Worm (Caenorhabditis elegans) whole organism, late embryonic: ENCODE results near the gene Y32G9A.2.

ENCODE experiments used
- C08G9.2 ChIP-seq: sonication (generic microtip); optimal IDR thresholded peaks from 2 replicates; lab custom pipeline; 2016; ENCODE audit warnings: mild to moderate bottlenecking, missing genetic modification characterization, moderate library complexity, missing compliant biosample characterization
- C38D4.7 ChIP-seq: fragments of 200-800 bp; sonication (Bioruptor generic); optimal IDR thresholded peaks from 2 replicates; lab custom pipeline; 2018; ENCODE audit warnings: mild to moderate bottlenecking, missing genetic modification characterization, moderate library complexity, missing compliant biosample characterization
- F13H6.1 ChIP-seq: sonication (generic microtip); optimal IDR thresholded peaks from 2 replicates; lab custom pipeline; 2016; ENCODE audit warnings: missing genetic modification characterization, missing compliant biosample characterization
- T23F11.4 ChIP-seq: fragments of 200-800 bp; sonication (Bioruptor generic); optimal IDR thresholded peaks from 2 replicates; lab custom pipeline; 2018; ENCODE audit warnings: mild to moderate bottlenecking, missing genetic modification characterization, missing compliant biosample characterization
- ahr-1 ChIP-seq: sonication (generic microtip); optimal IDR thresholded peaks from 2 replicates; lab custom pipeline; 2016; ENCODE audit warnings: missing genetic modification characterization, missing compliant biosample characterization
- ama-1 ChIP-seq: fragments of 150-350 bp; optimal IDR thresholded peaks from 2 replicates; lab custom pipeline; 2014
- ceh-14 ChIP-seq: sonication (generic microtip); optimal IDR thresholded peaks from 2 replicates; lab custom pipeline; 2016; ENCODE audit warnings: missing genotype, missing genetic modification characterization, missing compliant biosample characterization
- ceh-18 ChIP-seq: sonication (generic microtip); optimal IDR thresholded peaks from 2 replicates; lab custom pipeline; 2016; ENCODE audit warnings: missing genetic modification characterization, missing compliant biosample characterization
- ceh-2 ChIP-seq: sonication (generic microtip); optimal IDR thresholded peaks from 2 replicates; lab custom pipeline; 2016; ENCODE audit warnings: missing genotype, missing genetic modification characterization, missing compliant biosample characterization
- ceh-22 ChIP-seq: sonication (generic microtip); optimal IDR thresholded peaks from 2 replicates; lab custom pipeline; 2017; ENCODE audit warnings: missing biosample characterization, missing genetic modification characterization
- ceh-24 ChIP-seq: sonication (generic microtip); optimal IDR thresholded peaks from 2 replicates; lab custom pipeline; 2016; ENCODE audit warnings: mild to moderate bottlenecking, missing genetic modification characterization, missing compliant biosample characterization
- ceh-30 ChIP-seq: fragments of 150-350 bp; optimal IDR thresholded peaks from 2 replicates; lab custom pipeline; 2014; ENCODE audit warnings: missing biosample characterization, missing genetic modification characterization
- ceh-31 ChIP-seq: sonication (generic microtip); optimal IDR thresholded peaks from 2 replicates; lab custom pipeline; 2016; ENCODE audit warnings: missing genetic modification characterization, missing compliant biosample characterization
- ceh-34 ChIP-seq: sonication (generic microtip); optimal IDR thresholded peaks from 2 replicates; lab custom pipeline; 2016; ENCODE audit warnings: mild to moderate bottlenecking, missing genetic modification characterization, missing compliant biosample characterization
- ceh-48 ChIP-seq: sonication (generic microtip); optimal IDR thresholded peaks from 2 replicates; lab custom pipeline; 2016; ENCODE audit warnings: missing genetic modification characterization, inconsistent platforms, missing compliant biosample characterization
- che-1 ChIP-seq: sonication (generic microtip); optimal IDR thresholded peaks from 2 replicates; lab custom pipeline; 2016; ENCODE audit warnings: mild to moderate bottlenecking, missing genetic modification characterization, missing compliant biosample characterization
- dmd-4 ChIP-seq: sonication (generic microtip); optimal IDR thresholded peaks from 2 replicates; lab custom pipeline; 2016; ENCODE audit warnings: borderline replicate concordance, missing genetic modification characterization, missing compliant biosample characterization
- elt-2 ChIP-seq: sonication (generic microtip); optimal IDR thresholded peaks from 2 replicates; lab custom pipeline; 2016; ENCODE audit warnings: missing genetic modification reagents, missing genetic modification characterization, missing compliant biosample characterization
- elt-4 ChIP-seq: sonication (generic microtip); optimal IDR thresholded peaks from 2 replicates; lab custom pipeline; 2016; ENCODE audit warnings: missing genetic modification characterization, missing compliant biosample characterization
- ets-4 ChIP-seq: sonication (generic microtip); optimal IDR thresholded peaks from 2 replicates; lab custom pipeline; 2016; ENCODE audit warnings: missing genetic modification characterization, missing compliant biosample characterization
- eyg-1 ChIP-seq: sonication (generic microtip); optimal IDR thresholded peaks from 2 replicates; lab custom pipeline; 2016; ENCODE audit warnings: missing genotype, missing genetic modification characterization, missing compliant biosample characterization
- fax-1 ChIP-seq: sonication (generic microtip); optimal IDR thresholded peaks from 2 replicates; lab custom pipeline; 2016; ENCODE audit warnings: missing genotype, missing genetic modification characterization, missing compliant biosample characterization
- fkh-6 ChIP-seq: sonication (generic microtip); optimal IDR thresholded peaks from 2 replicates; lab custom pipeline; 2016; ENCODE audit warnings: missing genetic modification characterization, missing compliant biosample characterization
- gmeb-2 ChIP-seq: sonication (generic microtip); optimal IDR thresholded peaks from 2 replicates; lab custom pipeline; 2016; ENCODE audit warnings: missing genetic modification characterization, inconsistent platforms, missing compliant biosample characterization
- hlh-13 ChIP-seq: fragments of 200-800 bp; sonication (Bioruptor generic); optimal IDR thresholded peaks from 2 replicates; lab custom pipeline; 2018; ENCODE audit warnings: mild to moderate bottlenecking, missing genetic modification characterization, missing compliant biosample characterization
- hlh-15 ChIP-seq: sonication (generic microtip); optimal IDR thresholded peaks from 2 replicates; lab custom pipeline; 2016; ENCODE audit warnings: missing genetic modification characterization, missing compliant biosample characterization
- hlh-30 ChIP-seq: sonication (generic microtip); optimal IDR thresholded peaks from 2 replicates; lab custom pipeline; 2017; ENCODE audit warnings: antibody characterized with exemption, missing genetic modification characterization, missing compliant biosample characterization; ENCODE audit not compliant: insufficient read depth
- hlh-6 ChIP-seq: sonication (generic microtip); optimal IDR thresholded peaks from 2 replicates; lab custom pipeline; 2016; ENCODE audit warnings: missing genotype, missing genetic modification characterization, missing compliant biosample characterization
- hlh-8 ChIP-seq: sonication (generic microtip); optimal IDR thresholded peaks from 2 replicates; lab custom pipeline; 2016; ENCODE audit warnings: missing genotype, missing genetic modification characterization, missing compliant biosample characterization
- lim-6 ChIP-seq: sonication (generic microtip); optimal IDR thresholded peaks from 2 replicates; lab custom pipeline; 2016; ENCODE audit warnings: missing genetic modification characterization, missing compliant biosample characterization
- lin-11 ChIP-seq: fragments of 200-800 bp; sonication (Bioruptor generic); optimal IDR thresholded peaks from 2 replicates; lab custom pipeline; 2018; ENCODE audit warnings: mild to moderate bottlenecking, missing genetic modification characterization, missing compliant biosample characterization
- madf-2 ChIP-seq: sonication (generic microtip); optimal IDR thresholded peaks from 2 replicates; lab custom pipeline; 2017; ENCODE audit warnings: missing genetic modification characterization, missing compliant biosample characterization
- mec-3 ChIP-seq: sonication (generic microtip); optimal IDR thresholded peaks from 2 replicates; lab custom pipeline; 2016; ENCODE audit warnings: borderline replicate concordance, missing genetic modification characterization, missing compliant biosample characterization
- nfya-1 ChIP-seq: sonication (generic microtip); optimal IDR thresholded peaks from 2 replicates; lab custom pipeline; 2017; ENCODE audit warnings: missing genetic modification characterization, mild to moderate bottlenecking, missing compliant biosample characterization, antibody characterized with exemption, moderate library complexity
- nhr-11 ChIP-seq: fragments of 150-350 bp; optimal IDR thresholded peaks from 2 replicates; lab custom pipeline; 2014; ENCODE audit warnings: missing biosample characterization, missing genetic modification characterization
- nhr-232 ChIP-seq: sonication (generic microtip); optimal IDR thresholded peaks from 2 replicates; lab custom pipeline; 2016; ENCODE audit warnings: missing genetic modification characterization, missing compliant biosample characterization
- npax-4 ChIP-seq: sonication (generic microtip); optimal IDR thresholded peaks from 2 replicates; lab custom pipeline; 2016; ENCODE audit warnings: missing genetic modification characterization, missing compliant biosample characterization
- pag-3 ChIP-seq: sonication (generic microtip); optimal IDR thresholded peaks from 2 replicates; lab custom pipeline; 2016; ENCODE audit warnings: missing compliant biosample characterization, missing genetic modification characterization, borderline replicate concordance
- pat-9 ChIP-seq: fragments of 200-800 bp; sonication (Bioruptor generic); optimal IDR thresholded peaks from 2 replicates; lab custom pipeline; 2018; ENCODE audit warnings: mild to moderate bottlenecking, missing genetic modification characterization, moderate library complexity, missing compliant biosample characterization
- pax-1 ChIP-seq: fragments of 150-350 bp; optimal IDR thresholded peaks from 2 replicates; lab custom pipeline; 2014; ENCODE audit warnings: missing biosample characterization, missing genetic modification characterization
- pqm-1 ChIP-seq: sonication (generic microtip); optimal IDR thresholded peaks from 2 replicates; lab custom pipeline; 2016; ENCODE audit warnings: missing genetic modification characterization, missing compliant biosample characterization
- pros-1 ChIP-seq: fragments of 150-350 bp; optimal IDR thresholded peaks from 2 replicates; lab custom pipeline; 2014; ENCODE audit warnings: missing biosample characterization, missing genetic modification reagents, missing genetic modification characterization
- ref-2 ChIP-seq: sonication (generic microtip); optimal IDR thresholded peaks from 2 replicates; lab custom pipeline; 2016; ENCODE audit warnings: missing genetic modification characterization, missing compliant biosample characterization
- sox-2 ChIP-seq: fragments of 200-800 bp; sonication (Bioruptor generic); IDR thresholded peaks from 2 replicates; pipeline ENCODE4 v1.3.6; 2022; ENCODE audit warnings: missing genetic modification reagents, missing genetic modification characterization, missing compliant biosample characterization
- syd-9 ChIP-seq: sonication (generic microtip); optimal IDR thresholded peaks from 2 replicates; lab custom pipeline; 2016; ENCODE audit warnings: mild to moderate bottlenecking, missing genetic modification characterization, moderate library complexity, missing compliant biosample characterization
- tbx-2 ChIP-seq: sonication (generic microtip); optimal IDR thresholded peaks from 2 replicates; lab custom pipeline; 2016; ENCODE audit warnings: missing genetic modification characterization, missing compliant biosample characterization
- tbx-7 ChIP-seq: sonication (generic microtip); optimal IDR thresholded peaks from 2 replicates; lab custom pipeline; 2016; ENCODE audit warnings: missing genotype, missing genetic modification characterization, missing compliant biosample characterization
- unc-3 ChIP-seq, 2 experiments: fragments of 200-800 bp in 1 of 2; sonication (Bioruptor generic) in 1 of 2; sonication (generic microtip) in 1 of 2; conservative IDR thresholded peaks in 1 of 2; optimal IDR thresholded peaks in 1 of 2; 2 replicates each; pipeline versions ENCODE4 v1.3.6 to Lab custom; 2016 to 2022; ENCODE audit warnings: missing compliant biosample characterization in 2 of 2, missing genetic modification characterization in 2 of 2, missing genetic modification reagents in 1 of 2
- unc-42 ChIP-seq: sonication (generic microtip); optimal IDR thresholded peaks from 2 replicates; lab custom pipeline; 2016; ENCODE audit warnings: missing genotype, missing genetic modification characterization, missing compliant biosample characterization
- unc-55 ChIP-seq: sonication (generic microtip); optimal IDR thresholded peaks from 2 replicates; lab custom pipeline; 2017; ENCODE audit warnings: missing biosample characterization, missing genetic modification reagents, missing genetic modification characterization
- unc-86 ChIP-seq: sonication (generic microtip); optimal IDR thresholded peaks from 2 replicates; lab custom pipeline; 2016; ENCODE audit warnings: missing genetic modification characterization, missing compliant biosample characterization
- zip-5 ChIP-seq: sonication (generic microtip); optimal IDR thresholded peaks from 2 replicates; lab custom pipeline; 2016; ENCODE audit warnings: missing genetic modification characterization, missing compliant biosample characterization
- ztf-16 ChIP-seq: sonication (generic microtip); optimal IDR thresholded peaks from 2 replicates; lab custom pipeline; 2017; ENCODE audit warnings: missing genetic modification characterization, missing compliant biosample characterization

Gene Y32G9A.2

ce11 chrV:1871768-1872296, 46.5 kb upstream of the Y32G9A.2 start, which contains the start of the genes T10B5.4 and cct-7:
Gene T10B5.4, minus strand, starts transcription at chrV:1871807.
Gene cct-7, plus strand, starts transcription at chrV:1872246.
- TF ChIP-seq ceh-31: peak; percentile 98
- peak; percentile 86 for TF ChIP-seq ceh-48 (tag; lab: Kevin White, UChicago)
- peak; percentile 96 for TF ChIP-seq tbx-2 (tag; lab: Kevin White, UChicago)
- peak; percentile 57 for TF ChIP-seq hlh-8
- TF ChIP-seq che-1 (tag; lab: Kevin White, UChicago): no peak
- no peak for TF ChIP-seq fkh-6 (tag; lab: Kevin White, UChicago)
- TF ChIP-seq pqm-1 (tag; lab: Kevin White, UChicago): peak; percentile 55
- TF ChIP-seq zip-5: peak; percentile 20
- TF ChIP-seq nhr-11 (tag; lab: Kevin White, UChicago): no peak
- peak; percentile 67 for TF ChIP-seq syd-9 (tag; lab: Kevin White, UChicago)
- peak; percentile 61 for TF ChIP-seq unc-86 (tag; lab: Kevin White, UChicago)
- TF ChIP-seq T23F11.4: no peak
- TF ChIP-seq lim-6: peak; percentile 80
- TF ChIP-seq ceh-14 (tag; lab: Kevin White, UChicago): peak; percentile 93
- TF ChIP-seq hlh-15 (tag; lab: Kevin White, UChicago): no peak
- no peak for TF ChIP-seq unc-3 (GFP tag; conservative IDR thresholded peaks at IDR 0.05; lab: Robert Waterston, UW)
- TF ChIP-seq unc-3 (tag; optimal IDR thresholded peaks at IDR 0.05; lab: Kevin White, UChicago): peak; percentile 54
- peak; percentile 33 for TF ChIP-seq ahr-1 (tag; lab: Kevin White, UChicago)
- TF ChIP-seq lin-11 (tag; lab: Kevin White, UChicago): no peak
- TF ChIP-seq ztf-16 (tag; lab: Kevin White, UChicago): no peak
- no peak for TF ChIP-seq hlh-6 (tag; lab: Kevin White, UChicago)
- no peak for TF ChIP-seq elt-4 (tag; lab: Kevin White, UChicago)
- TF ChIP-seq ceh-18 (tag; lab: Kevin White, UChicago): peak; percentile 87
- TF ChIP-seq eyg-1 (tag; lab: Kevin White, UChicago): peak; percentile 66
- TF ChIP-seq pax-1: peak; percentile 57
- TF ChIP-seq dmd-4 (tag; lab: Kevin White, UChicago): no peak
- no peak for TF ChIP-seq mec-3 (tag; lab: Kevin White, UChicago)
- TF ChIP-seq pros-1: peak; percentile 61
- TF ChIP-seq hlh-30 (tag; lab: Kevin White, UChicago): peak; percentile 81
- TF ChIP-seq ceh-24: no peak
- no peak for TF ChIP-seq nhr-232 (tag; lab: Kevin White, UChicago)
- peak; percentile 71 for TF ChIP-seq madf-2 (tag; lab: Kevin White, UChicago)
- peak; percentile 85 for TF ChIP-seq ceh-34 (tag; lab: Kevin White, UChicago)
- peak; percentile 88 for TF ChIP-seq unc-42
- TF ChIP-seq elt-2 (tag; lab: Kevin White, UChicago): no peak
- TF ChIP-seq ceh-30 (tag; lab: Kevin White, UChicago): peak; percentile 10
- no peak for TF ChIP-seq ama-1 (lab: Kevin White, UChicago)
- peak; percentile 78 for TF ChIP-seq C08G9.2 (tag; lab: Kevin White, UChicago)
- peak; percentile 70 for TF ChIP-seq ref-2 (tag; lab: Kevin White, UChicago)
- peak; percentile 88 for TF ChIP-seq ceh-2
- TF ChIP-seq npax-4 (tag; lab: Kevin White, UChicago): no peak
- no peak for TF ChIP-seq hlh-13 (GFP tag; lab: Kevin White, UChicago)
- no peak for TF ChIP-seq sox-2 (GFP tag; lab: Robert Waterston, UW)
- TF ChIP-seq pag-3 (tag; lab: Kevin White, UChicago): peak; percentile 16
- TF ChIP-seq nfya-1: peak; percentile 92
- peak; percentile 17 for TF ChIP-seq ceh-22
- no peak for TF ChIP-seq C38D4.7 (GFP tag; lab: Kevin White, UChicago)
- TF ChIP-seq tbx-7 (tag; lab: Kevin White, UChicago): peak; percentile 64
- TF ChIP-seq pat-9: peak; percentile 26
- TF ChIP-seq F13H6.1 (tag; lab: Kevin White, UChicago): peak; percentile 48
- peak; percentile 92 for TF ChIP-seq ets-4 (tag; lab: Kevin White, UChicago)
- peak; percentile 10 for TF ChIP-seq fax-1
- peak; percentile 53 for TF ChIP-seq unc-55
- TF ChIP-seq gmeb-2: no peak
